Worm (Caenorhabditis elegans) whole organism, young adult: ENCODE measurements around the gene srw-68.

Source experiments
- F22D6.2 ChIP-seq: sonication (generic microtip); optimal IDR thresholded peaks from 2 replicates; lab custom pipeline; 2016; ENCODE audit warnings: mild to moderate bottlenecking, missing genetic modification characterization, missing compliant biosample characterization
- F37B4.10 ChIP-seq: fragments of 200-800 bp; sonication (Bioruptor generic); IDR thresholded peaks from 2 replicates; pipeline ENCODE4 v1.3.6; 2022; ENCODE audit warnings: missing genetic modification characterization, missing compliant biosample characterization
- F39B2.1 ChIP-seq: fragments of 200-800 bp; sonication (Bioruptor generic); IDR thresholded peaks from 2 replicates; pipeline ENCODE4 v1.3.6; 2022; ENCODE audit warnings: missing genetic modification reagents, missing genetic modification characterization, missing compliant biosample characterization
- Y67H2A.10 ChIP-seq: fragments of 200-800 bp; sonication (Bioruptor generic); conservative IDR thresholded peaks from 2 replicates; pipeline ENCODE4 v1.3.6; 2022; ENCODE audit warnings: missing genetic modification reagents, missing genetic modification characterization, missing compliant biosample characterization
- Y79H2A.3 ChIP-seq: fragments of 200-800 bp; sonication (Bioruptor generic); conservative IDR thresholded peaks from 2 replicates; pipeline ENCODE4 v1.3.6; 2022; ENCODE audit warnings: missing genetic modification reagents, missing genetic modification characterization, missing compliant biosample characterization
- akir-1 ChIP-seq: fragments of 200-800 bp; sonication (Bioruptor generic); optimal IDR thresholded peaks from 2 replicates; lab custom pipeline; 2018; ENCODE audit warnings: mild to moderate bottlenecking, missing genetic modification characterization, moderate library complexity, missing compliant biosample characterization
- athp-1 ChIP-seq: sonication (generic microtip); optimal IDR thresholded peaks from 2 replicates; lab custom pipeline; 2017; ENCODE audit warnings: mild to moderate bottlenecking, missing genetic modification characterization, missing compliant biosample characterization
- attf-3 ChIP-seq: fragments of 200-800 bp; sonication (Bioruptor generic); conservative IDR thresholded peaks from 2 replicates; pipeline ENCODE4 v1.3.6; 2022; ENCODE audit warnings: missing genetic modification reagents, missing genetic modification characterization, missing compliant biosample characterization
- bed-1 ChIP-seq: fragments of 200-800 bp; sonication (Bioruptor generic); IDR thresholded peaks from 2 replicates; pipeline ENCODE4 v1.3.6; 2022; ENCODE audit warnings: missing genetic modification reagents, missing genetic modification characterization, missing compliant biosample characterization
- bed-2 ChIP-seq: fragments of 200-800 bp; sonication (Bioruptor generic); IDR thresholded peaks from 2 replicates; pipeline ENCODE4 v1.3.6; 2022; ENCODE audit warnings: missing genetic modification reagents, missing genetic modification characterization, missing compliant biosample characterization
- cebp-1 ChIP-seq, 2 experiments: fragments of 200-800 bp in 1 of 2; sonication (Bioruptor generic) in 1 of 2; sonication (generic microtip) in 1 of 2; IDR thresholded peaks in 1 of 2; optimal IDR thresholded peaks in 1 of 2; 2 replicates each; pipeline versions ENCODE4 v1.3.6 to Lab custom; 2017 to 2022; ENCODE audit warnings: missing compliant biosample characterization in 2 of 2, missing genetic modification characterization in 2 of 2, mild to moderate bottlenecking in 1 of 2, missing genetic modification reagents in 1 of 2, moderate library complexity in 1 of 2
- cebp-2 ChIP-seq: fragments of 200-800 bp; sonication (Bioruptor generic); IDR thresholded peaks from 2 replicates; pipeline ENCODE4 v1.3.6; 2022; ENCODE audit warnings: missing genetic modification characterization, missing compliant biosample characterization
- dpff-1 ChIP-seq: sonication (generic microtip); optimal IDR thresholded peaks from 2 replicates; lab custom pipeline; 2017; ENCODE audit warnings: mild to moderate bottlenecking, missing genetic modification characterization, missing compliant biosample characterization
- egl-18 ChIP-seq: fragments of 200-800 bp; sonication (Bioruptor generic); IDR thresholded peaks from 2 replicates; pipeline ENCODE4 v1.3.6; 2022; ENCODE audit warnings: missing genetic modification reagents, missing genetic modification characterization, missing compliant biosample characterization
- egrh-3 ChIP-seq: fragments of 200-800 bp; sonication (Bioruptor generic); IDR thresholded peaks from 2 replicates; pipeline ENCODE4 v1.3.6; 2022; ENCODE audit warnings: missing genetic modification reagents, missing genetic modification characterization, missing compliant biosample characterization
- ekl-4 ChIP-seq: fragments of 200-800 bp; sonication (Bioruptor generic); IDR thresholded peaks from 2 replicates; pipeline ENCODE4 v1.3.6; 2022; ENCODE audit warnings: missing genetic modification reagents, missing genetic modification characterization, missing compliant biosample characterization
- him-1 ChIP-seq: sonication (generic microtip); optimal IDR thresholded peaks from 2 replicates; lab custom pipeline; 2016; ENCODE audit warnings: missing genotype, missing genetic modification reagents, missing genetic modification characterization, missing compliant biosample characterization
- hmg-20 ChIP-seq: fragments of 200-800 bp; sonication (Bioruptor generic); IDR thresholded peaks from 2 replicates; pipeline ENCODE4 v1.3.6; 2022; ENCODE audit warnings: missing genetic modification reagents, missing genetic modification characterization, missing compliant biosample characterization
- madf-3 ChIP-seq: fragments of 200-800 bp; sonication (Bioruptor generic); IDR thresholded peaks from 2 replicates; pipeline ENCODE4 v1.3.6; 2022; ENCODE audit warnings: missing genetic modification reagents, missing genetic modification characterization, missing compliant biosample characterization
- nhr-80 ChIP-seq: sonication (generic microtip); optimal IDR thresholded peaks from 2 replicates; lab custom pipeline; 2016; ENCODE audit warnings: missing genetic modification characterization, missing compliant biosample characterization
- pbrm-1 ChIP-seq: fragments of 200-800 bp; sonication (Bioruptor generic); IDR thresholded peaks from 2 replicates; pipeline ENCODE4 v1.3.6; 2022; ENCODE audit warnings: missing genetic modification reagents, missing genetic modification characterization, missing compliant biosample characterization
- pha-4 ChIP-seq: fragments of 150-350 bp; sonication (generic microtip); optimal IDR thresholded peaks from 2 replicates; lab custom pipeline; 2014; ENCODE audit warnings: missing biosample characterization, missing genetic modification reagents, missing genetic modification characterization
- rcor-1 ChIP-seq: fragments of 200-800 bp; sonication (Bioruptor generic); IDR thresholded peaks from 2 replicates; pipeline ENCODE4 v1.3.6; 2022; ENCODE audit warnings: missing genetic modification reagents, missing genetic modification characterization, missing compliant biosample characterization
- rec-8 ChIP-seq, 2 experiments: sonication (generic microtip); optimal IDR thresholded peaks; 2 replicates each; lab custom pipeline; 2016; ENCODE audit warnings: mild to moderate bottlenecking in 2 of 2, missing genetic modification characterization in 2 of 2, missing genetic modification reagents in 2 of 2, missing genotype in 2 of 2, missing biosample characterization in 1 of 2, missing compliant biosample characterization in 1 of 2, moderate library complexity in 1 of 2
- sea-2 ChIP-seq: fragments of 200-800 bp; sonication (Bioruptor generic); IDR thresholded peaks from 2 replicates; pipeline ENCODE4 v1.3.6; 2022; ENCODE audit warnings: missing genetic modification characterization, missing compliant biosample characterization
- ztf-25 ChIP-seq: fragments of 200-800 bp; sonication (Bioruptor generic); IDR thresholded peaks from 2 replicates; pipeline ENCODE4 v1.3.6; 2022; ENCODE audit warnings: missing genetic modification reagents, missing genetic modification characterization, missing compliant biosample characterization
- ztf-28 ChIP-seq: fragments of 200-800 bp; sonication (Bioruptor generic); IDR thresholded peaks from 2 replicates; pipeline ENCODE4 v1.3.6; 2022; ENCODE audit warnings: missing genetic modification reagents, missing genetic modification characterization, missing compliant biosample characterization
- ztf-6 ChIP-seq: fragments of 200-800 bp; sonication (Bioruptor generic); IDR thresholded peaks from 2 replicates; pipeline ENCODE4 v1.3.6; 2022; ENCODE audit warnings: missing genetic modification reagents, missing genetic modification characterization, missing compliant biosample characterization

The srw-68 gene

ce11 chrV:7451421-7451820 is 24.9 kb upstream of the srw-68 start, which contains the start of gene try-11:
Gene try-11, plus strand, starts transcription at chrV:7451721.
- TF ChIP-seq ztf-28 (GFP tag; lab: Robert Waterston, UW) (no peak), Y79H2A.3 (GFP tag; lab: Robert Waterston, UW) (no peak), nhr-80 (tag; lab: Kevin White, UChicago) (no peak), akir-1 (GFP tag; lab: Kevin White, UChicago) (no peak)

- TF ChIP-seq pha-4 (tag; lab: Kevin White, UChicago) (no peak), rec-8 (tag; optimal IDR thresholded peaks at IDR 0.05; lab: Kevin White, UChicago) (no peak)
Measured at ce11 chrV:7449303-7449827, 22.9 kb upstream of the srw-68 start, which contains the start of gene try-12. Gene try-12, plus strand, starts transcription at chrV:7449353.

- TF ChIP-seq hmg-20 (GFP tag; lab: Robert Waterston, UW) (no peak), F22D6.2 (tag; lab: Kevin White, UChicago) (no peak), cebp-2 (GFP tag; lab: Robert Waterston, UW) (no peak), dpff-1 (tag; lab: Kevin White, UChicago) (no peak), cebp-1 (GFP tag; IDR thresholded peaks at IDR 0.05; lab: Robert Waterston, UW) (no peak), cebp-1 (tag; optimal IDR thresholded peaks at IDR 0.05; lab: Kevin White, UChicago) (peak; percentile 4), him-1 (no peak), rcor-1 (GFP tag; lab: Robert Waterston, UW) (no peak), athp-1 (no peak)
Measured at ce11 chrV:7446965-7447364, 20.5 kb upstream of the srw-68 start, which contains the start of gene F25E5.5. Gene F25E5.5, plus strand, starts transcription at chrV:7447265.

ce11 chrV:7444331-7444730 is 17.8 kb upstream of the srw-68 start, which contains the start of gene nhr-141:
Gene nhr-141, plus strand, starts transcription at chrV:7444661.
- peak; percentile 55 for TF ChIP-seq egrh-3 (GFP tag; lab: Robert Waterston, UW)
- peak; percentile 65; the same call in 1 of the 2 replicates for TF ChIP-seq madf-3 (GFP tag; lab: Robert Waterston, UW)

ce11 chrV:7443480-7443879 is 17.0 kb upstream of the srw-68 start:
- peak; percentile 19; the same call in 1 of the 2 replicates for TF ChIP-seq Y67H2A.10 (GFP tag; lab: Robert Waterston, UW)
- peak; percentile 94; the same call in 1 of the 2 replicates for TF ChIP-seq F37B4.10 (GFP tag; lab: Robert Waterston, UW)
- TF ChIP-seq bed-1 (GFP tag; lab: Robert Waterston, UW), result 0 out of 2 replicates have a peak, but pooled peaks have one; percentile 20
- TF ChIP-seq egrh-3 (GFP tag; lab: Robert Waterston, UW), result peak; percentile 88
- TF ChIP-seq sea-2 (GFP tag; lab: Robert Waterston, UW), result 0 out of 2 replicates have a peak, but pooled peaks have one; percentile 33
- TF ChIP-seq ztf-28 (GFP tag; lab: Robert Waterston, UW), result 0 out of 2 replicates have a peak, but pooled peaks have one; percentile 43
- TF ChIP-seq ztf-6 (GFP tag; lab: Robert Waterston, UW), result 0 out of 2 replicates have a peak, but pooled peaks have one; percentile 35
- 0 out of 2 replicates have a peak, but pooled peaks have one; percentile 34 for TF ChIP-seq pbrm-1 (GFP tag; lab: Robert Waterston, UW)
- peak; percentile 9; the same call in 1 of the 2 replicates for TF ChIP-seq bed-2 (GFP tag; lab: Robert Waterston, UW)
- TF ChIP-seq ztf-25 (GFP tag; lab: Robert Waterston, UW), result 0 out of 2 replicates have a peak, but pooled peaks have one; percentile 75
- 0 out of 2 replicates have a peak, but pooled peaks have one; percentile 53 for TF ChIP-seq egl-18 (GFP tag; lab: Robert Waterston, UW)
- TF ChIP-seq F39B2.1 (GFP tag; lab: Robert Waterston, UW), result 0 out of 2 replicates have a peak, but pooled peaks have one; percentile 51
- TF ChIP-seq ekl-4 (GFP tag; lab: Robert Waterston, UW), result peak; percentile 21; the same call in 1 of the 2 replicates
- peak; percentile 62 for TF ChIP-seq attf-3 (GFP tag; lab: Robert Waterston, UW)
